Worm (Caenorhabditis elegans) whole organism, L4 larva: ENCODE measurements around the gene E04D5.4.

Source experiments
- ama-1 ChIP-seq: fragments of 150-350 bp; optimal IDR thresholded peaks from 2 replicates; lab custom pipeline; 2014; ENCODE audit warnings: inconsistent platforms, mixed read lengths
- lin-39 ChIP-seq: fragments of 150-350 bp; optimal IDR thresholded peaks from 2 replicates; lab custom pipeline; 2014; ENCODE audit warnings: missing biosample characterization, missing genetic modification reagents, missing genetic modification characterization
- nhr-102 ChIP-seq: sonication (generic microtip); optimal IDR thresholded peaks from 2 replicates; lab custom pipeline; 2016; ENCODE audit warnings: mild to moderate bottlenecking, missing genetic modification characterization, moderate library complexity, missing compliant biosample characterization
- nhr-237 ChIP-seq: sonication (generic microtip); optimal IDR thresholded peaks from 2 replicates; lab custom pipeline; 2017; ENCODE audit warnings: missing biosample characterization, missing genetic modification characterization
- nhr-77 ChIP-seq: fragments of 150-350 bp; optimal IDR thresholded peaks from 2 replicates; lab custom pipeline; 2014; ENCODE audit warnings: missing biosample characterization, missing genetic modification characterization
- pha-4 ChIP-seq, 2 experiments: fragments of 150-350 bp in 1 of 2; fragments of 200-800 bp in 1 of 2; sonication (Bioruptor generic) in 1 of 2; IDR thresholded peaks in 1 of 2; optimal IDR thresholded peaks in 1 of 2; 2 replicates each; pipeline versions ENCODE4 v1.3.6 to Lab custom; 2014 to 2022; ENCODE audit warnings: missing genetic modification characterization in 2 of 2, missing genetic modification reagents in 2 of 2, missing biosample characterization in 1 of 2, missing compliant biosample characterization in 1 of 2
- snpc-4 ChIP-seq: fragments of 150-350 bp; optimal IDR thresholded peaks from 2 replicates; lab custom pipeline; 2014; ENCODE audit warnings: missing biosample characterization, missing genetic modification characterization
- zag-1 ChIP-seq: fragments of 150-350 bp; optimal IDR thresholded peaks from 2 replicates; lab custom pipeline; 2014; ENCODE audit warnings: missing biosample characterization, missing genetic modification characterization
- ztf-11 ChIP-seq: fragments of 150-350 bp; optimal IDR thresholded peaks from 2 replicates; lab custom pipeline; 2014; ENCODE audit warnings: missing biosample characterization, missing genetic modification characterization

ce11 chrII:10461207-10461606 lies 21.1 kb downstream of the E04D5.4 start, which contains the start of gene ZK673.5:
- TF ChIP-seq nhr-237 (tag; lab: Kevin White, UChicago) (no peak), pha-4 (GFP tag; IDR thresholded peaks at IDR 0.05; lab: Robert Waterston, UW) (no peak), pha-4 (tag; optimal IDR thresholded peaks at IDR 0.05; lab: Kevin White, UChicago) (no peak), ztf-11 (tag; lab: Kevin White, UChicago) (no peak), zag-1 (tag; lab: Kevin White, UChicago) (no peak), snpc-4 (no peak), nhr-77 (tag; lab: Kevin White, UChicago) (no peak), lin-39 (no peak), ama-1 (no peak), nhr-102 (tag; lab: Kevin White, UChicago) (no peak)
